Worm (Caenorhabditis elegans) whole organism, L2 larva: ENCODE measurements around the gene ftn-1.

Experiments
- C34F6.9 ChIP-seq: fragments of 150-350 bp; optimal IDR thresholded peaks from 2 replicates; lab custom pipeline; 2014; ENCODE audit warnings: missing biosample characterization, missing genetic modification characterization
- F13H6.1 ChIP-seq: sonication (generic microtip); optimal IDR thresholded peaks from 2 replicates; lab custom pipeline; 2016; ENCODE audit warnings: missing genetic modification characterization, missing compliant biosample characterization
- Y55F3AM.14 ChIP-seq: fragments of 200-800 bp; sonication (Bioruptor generic); optimal IDR thresholded peaks from 2 replicates; lab custom pipeline; 2018; ENCODE audit warnings: mild to moderate bottlenecking, missing genetic modification characterization, missing compliant biosample characterization
- ZK546.5 ChIP-seq: sonication (generic microtip); optimal IDR thresholded peaks from 2 replicates; lab custom pipeline; 2017; ENCODE audit warnings: missing biosample characterization, missing genetic modification characterization
- alr-1 ChIP-seq: fragments of 150-350 bp; optimal IDR thresholded peaks from 2 replicates; lab custom pipeline; 2014; ENCODE audit warnings: missing biosample characterization, missing genetic modification characterization
- ama-1 ChIP-seq: fragments of 150-350 bp; optimal IDR thresholded peaks from 2 replicates; lab custom pipeline; 2018; ENCODE audit warnings: inconsistent platforms
- blmp-1 ChIP-seq: sonication (generic microtip); optimal IDR thresholded peaks from 2 replicates; lab custom pipeline; 2017; ENCODE audit warnings: missing genetic modification characterization, mild to moderate bottlenecking, missing compliant biosample characterization, antibody characterized with exemption, moderate library complexity; ENCODE audit not compliant: insufficient read depth
- ceh-16 ChIP-seq: fragments of 150-350 bp; optimal IDR thresholded peaks from 2 replicates; lab custom pipeline; 2014; ENCODE audit warnings: missing biosample characterization, missing genetic modification characterization
- ceh-82 ChIP-seq: fragments of 150-350 bp; optimal IDR thresholded peaks from 2 replicates; lab custom pipeline; 2014; ENCODE audit warnings: missing biosample characterization, missing genetic modification characterization
- dmd-4 ChIP-seq: sonication (generic microtip); optimal IDR thresholded peaks from 2 replicates; lab custom pipeline; 2017; ENCODE audit warnings: missing biosample characterization, missing genetic modification characterization
- egl-27 ChIP-seq: sonication (generic microtip); optimal IDR thresholded peaks from 3 replicates; lab custom pipeline; 2017; ENCODE audit warnings: missing biosample characterization, missing genetic modification reagents, missing genetic modification characterization
- elt-1 ChIP-seq: fragments of 150-350 bp; optimal IDR thresholded peaks from 2 replicates; lab custom pipeline; 2014; ENCODE audit warnings: missing biosample characterization, missing genetic modification characterization
- elt-3 ChIP-seq: sonication (generic microtip); optimal IDR thresholded peaks from 2 replicates; lab custom pipeline; 2017; ENCODE audit warnings: missing biosample characterization, missing genetic modification characterization
- fos-1 ChIP-seq: fragments of 150-350 bp; optimal IDR thresholded peaks from 2 replicates; lab custom pipeline; 2014; ENCODE audit warnings: missing biosample characterization, missing genetic modification characterization
- lin-11 ChIP-seq: fragments of 150-350 bp; sonication (generic microtip); optimal IDR thresholded peaks from 2 replicates; lab custom pipeline; 2014; ENCODE audit warnings: missing biosample characterization, missing genetic modification characterization, inconsistent platforms, mixed read lengths
- lin-13 ChIP-seq: fragments of 150-350 bp; optimal IDR thresholded peaks from 2 replicates; lab custom pipeline; 2014; ENCODE audit warnings: missing biosample characterization, missing genetic modification reagents, missing genetic modification characterization
- lin-39 ChIP-seq: fragments of 150-350 bp; optimal IDR thresholded peaks from 2 replicates; lab custom pipeline; 2014; ENCODE audit warnings: missing biosample characterization, missing genetic modification reagents, missing genetic modification characterization
- lsy-2 ChIP-seq, 2 experiments: fragments of 150-350 bp in 1 of 2; sonication (generic microtip) in 1 of 2; optimal IDR thresholded peaks; 2 replicates each; lab custom pipeline; 2014 to 2017; ENCODE audit warnings: missing biosample characterization in 2 of 2, missing genetic modification characterization in 2 of 2
- mbf-1 ChIP-seq: sonication (generic microtip); optimal IDR thresholded peaks from 2 replicates; lab custom pipeline; 2017; ENCODE audit warnings: missing biosample characterization, missing genetic modification characterization
- nhr-10 ChIP-seq: sonication (generic microtip); optimal IDR thresholded peaks from 2 replicates; lab custom pipeline; 2017; ENCODE audit warnings: missing biosample characterization, missing genetic modification characterization
- nhr-129 ChIP-seq: fragments of 150-350 bp; optimal IDR thresholded peaks from 2 replicates; lab custom pipeline; 2014; ENCODE audit warnings: missing biosample characterization, missing genetic modification characterization
- nhr-21 ChIP-seq: fragments of 150-350 bp; optimal IDR thresholded peaks from 2 replicates; lab custom pipeline; 2014; ENCODE audit warnings: missing biosample characterization, missing genetic modification characterization
- nhr-237 ChIP-seq: fragments of 150-350 bp; optimal IDR thresholded peaks from 2 replicates; lab custom pipeline; 2014; ENCODE audit warnings: missing biosample characterization, missing genetic modification characterization
- nhr-25 ChIP-seq: fragments of 150-350 bp; sonication (generic microtip); optimal IDR thresholded peaks from 3 replicates; lab custom pipeline; 2014; ENCODE audit warnings: missing biosample characterization, missing genetic modification characterization
- nhr-6 ChIP-seq: fragments of 150-350 bp; optimal IDR thresholded peaks from 2 replicates; lab custom pipeline; 2014; ENCODE audit warnings: missing biosample characterization, missing genetic modification characterization
- nhr-77 ChIP-seq: fragments of 150-350 bp; optimal IDR thresholded peaks from 2 replicates; lab custom pipeline; 2014; ENCODE audit warnings: missing biosample characterization, missing genetic modification characterization
- peb-1 ChIP-seq: fragments of 150-350 bp; optimal IDR thresholded peaks from 2 replicates; lab custom pipeline; 2014; ENCODE audit warnings: missing biosample characterization, missing genetic modification characterization
- sem-4 ChIP-seq: fragments of 150-350 bp; optimal IDR thresholded peaks from 2 replicates; lab custom pipeline; 2014; ENCODE audit warnings: missing biosample characterization, missing genetic modification reagents, missing genetic modification characterization
- skn-1 ChIP-seq: sonication (generic microtip); optimal IDR thresholded peaks from 2 replicates; lab custom pipeline; 2017; ENCODE audit warnings: missing biosample characterization, missing genetic modification characterization
- sma-3 ChIP-seq: sonication (generic microtip); optimal IDR thresholded peaks from 2 replicates; lab custom pipeline; 2016; ENCODE audit warnings: missing genetic modification reagents, missing genetic modification characterization, missing compliant biosample characterization
- snpc-4 ChIP-seq: fragments of 150-350 bp; optimal IDR thresholded peaks from 2 replicates; lab custom pipeline; 2014; ENCODE audit warnings: missing biosample characterization, missing genetic modification characterization
- unc-39 ChIP-seq: fragments of 150-350 bp; optimal IDR thresholded peaks from 2 replicates; lab custom pipeline; 2014; ENCODE audit warnings: missing biosample characterization, missing genetic modification characterization
- unc-55 ChIP-seq: fragments of 150-350 bp; sonication (generic microtip); optimal IDR thresholded peaks from 3 replicates; lab custom pipeline; 2014; ENCODE audit warnings: missing biosample characterization, missing genetic modification reagents, missing genetic modification characterization
- unc-62 ChIP-seq: fragments of 150-350 bp; optimal IDR thresholded peaks from 2 replicates; lab custom pipeline; 2014; ENCODE audit warnings: missing biosample characterization, missing genetic modification reagents, missing genetic modification characterization
- ztf-11 ChIP-seq: sonication (generic microtip); optimal IDR thresholded peaks from 2 replicates; lab custom pipeline; 2017; ENCODE audit warnings: missing biosample characterization, missing genetic modification characterization
- ztf-4 ChIP-seq: fragments of 150-350 bp; optimal IDR thresholded peaks from 2 replicates; lab custom pipeline; 2014; ENCODE audit warnings: missing biosample characterization, missing genetic modification characterization

The ftn-1 gene

DNA sequence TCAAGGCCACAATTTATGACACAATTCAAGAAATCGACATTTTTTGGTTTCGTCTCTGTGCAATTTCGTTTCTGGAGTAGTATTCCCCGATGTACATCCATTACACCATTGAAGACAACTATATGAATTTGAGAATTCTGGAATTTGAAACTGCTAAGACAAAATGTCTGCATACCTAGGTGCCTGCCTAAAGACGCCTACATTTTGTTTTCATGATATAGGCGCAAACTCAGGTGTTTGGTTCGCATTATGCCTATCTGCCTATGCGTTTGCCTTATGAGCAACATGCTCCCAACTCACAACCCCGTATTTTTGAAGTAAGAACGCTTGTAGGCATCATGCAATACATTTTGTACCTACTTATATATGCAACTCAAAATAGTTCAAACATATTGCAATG, 23.6 kb upstream of the ftn-1 start, which contains the start of gene F19F10.14:
Gene F19F10.14, minus strand, starts transcription at position 101 of the 400 bp plus-strand sequence.
- no peak for TF ChIP-seq Y55F3AM.14
- TF ChIP-seq nhr-25 (tag; lab: Kevin White, UChicago): no peak
- no peak for TF ChIP-seq ztf-4
- no peak for TF ChIP-seq elt-1 (tag; lab: Kevin White, UChicago)
- no peak for TF ChIP-seq unc-39 (tag; lab: Kevin White, UChicago)
- no peak for TF ChIP-seq ztf-11 (tag; lab: Kevin White, UChicago)
- TF ChIP-seq elt-3 (tag; lab: Kevin White, UChicago): no peak
- TF ChIP-seq ceh-82 (tag; lab: Kevin White, UChicago): no peak
- TF ChIP-seq egl-27 (tag; lab: Kevin White, UChicago): no peak
- TF ChIP-seq lin-11: no peak
- no peak for TF ChIP-seq nhr-129 (tag; lab: Kevin White, UChicago)
- TF ChIP-seq unc-55 (GFP tag; lab: Kevin White, UChicago): no peak
- no peak for TF ChIP-seq C34F6.9 (tag; lab: Kevin White, UChicago)
- TF ChIP-seq sem-4: no peak
- no peak for TF ChIP-seq nhr-6 (tag; lab: Kevin White, UChicago)
- TF ChIP-seq ama-1 (lab: Kevin White, UChicago): no peak
- no peak for TF ChIP-seq nhr-237
- no peak for TF ChIP-seq F13H6.1 (tag; lab: Kevin White, UChicago)
- TF ChIP-seq lin-13 (GFP tag; lab: Kevin White, UChicago): no peak
- TF ChIP-seq, all 48 proteins: peak for 0

DNA sequence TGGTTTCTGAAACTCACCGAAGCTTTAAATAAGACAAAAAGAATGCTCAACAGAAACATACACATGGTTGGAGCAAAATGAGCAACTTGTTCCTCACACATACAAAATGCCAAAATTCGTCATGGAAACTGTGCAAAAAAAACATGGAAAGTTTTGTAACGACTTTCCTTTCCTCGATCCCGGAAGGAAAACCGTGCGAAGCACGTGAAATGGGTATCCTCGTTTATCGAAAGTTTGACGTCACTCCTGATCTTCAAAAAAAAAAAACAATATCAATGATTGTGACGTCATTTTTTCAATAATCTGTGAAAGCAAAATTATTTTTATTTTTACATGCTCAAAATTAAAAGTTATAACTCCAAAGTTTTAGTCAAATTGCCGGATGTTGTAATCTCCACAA, 22.9 kb upstream of the ftn-1 start, which contains the start of gene clec-212:
Gene clec-212, minus strand, starts transcription at position 101 of the 400 bp plus-strand sequence.
- no peak for TF ChIP-seq snpc-4 (tag; lab: Kevin White, UChicago)
- no peak for TF ChIP-seq nhr-21 (tag; lab: Kevin White, UChicago)
- no peak for TF ChIP-seq skn-1 (tag; lab: Kevin White, UChicago)
- TF ChIP-seq Y55F3AM.14: no peak
- no peak for TF ChIP-seq mbf-1 (tag; lab: Kevin White, UChicago)
- no peak for TF ChIP-seq F13H6.1 (tag; lab: Kevin White, UChicago)
- no peak for TF ChIP-seq C34F6.9 (tag; lab: Kevin White, UChicago)
- TF ChIP-seq sma-3: no peak
- no peak for TF ChIP-seq nhr-237
- TF ChIP-seq alr-1 (tag; lab: Kevin White, UChicago): no peak
- TF ChIP-seq, all 48 proteins: peak for 0

- TF ChIP-seq lin-39: no peak
- no peak for TF ChIP-seq unc-39 (tag; lab: Kevin White, UChicago)
- TF ChIP-seq peb-1: no peak
- TF ChIP-seq mbf-1 (tag; lab: Kevin White, UChicago): no peak
- no peak for TF ChIP-seq nhr-25 (tag; lab: Kevin White, UChicago)
- no peak for TF ChIP-seq lsy-2 (tag; optimal IDR thresholded peaks at IDR 0.05; lab: Kevin White, UChicago)
- TF ChIP-seq fos-1 (tag; lab: Kevin White, UChicago): no peak
Measured at ce11 chrV:7562947-7563346, 15.6 kb upstream of the ftn-1 start, which contains the start of gene F19F10.1. F19F10.1 (plus strand) TSS chrV:7563247.

- TF ChIP-seq nhr-77 (tag; lab: Kevin White, UChicago): no peak
- TF ChIP-seq egl-27 (tag; lab: Kevin White, UChicago): no peak
- no peak for TF ChIP-seq sem-4
- TF ChIP-seq ceh-82 (tag; lab: Kevin White, UChicago): no peak
- no peak for TF ChIP-seq ztf-11 (tag; lab: Kevin White, UChicago)
- TF ChIP-seq ZK546.5 (tag; lab: Kevin White, UChicago): no peak
Measured at ce11 chrV:7558693-7559092, 11.3 kb upstream of the ftn-1 start, which contains the start of gene ets-7. ets-7 (minus strand) TSS chrV:7558793.

DNA sequence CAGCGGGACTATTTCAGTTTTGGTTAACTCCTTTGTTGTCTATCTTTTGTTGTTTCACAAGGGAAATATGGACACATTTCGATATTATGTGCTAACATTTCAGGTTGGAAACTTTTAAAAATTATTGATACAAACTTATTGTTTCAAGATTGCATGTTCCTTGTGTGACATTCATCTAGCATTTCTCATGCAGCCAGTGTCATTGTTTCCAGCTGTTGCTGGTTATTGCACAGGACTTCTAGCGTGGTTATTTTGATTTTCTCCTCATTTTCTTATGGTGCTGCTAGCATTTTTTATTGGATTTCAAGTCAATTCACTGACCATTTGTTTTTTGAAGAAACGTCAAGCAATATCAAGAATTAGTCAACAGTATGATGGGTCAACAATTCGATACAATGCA, 8.5 kb upstream of the ftn-1 start:
- TF ChIP-seq nhr-25 (tag; lab: Kevin White, UChicago) (no peak), unc-62 (no peak), nhr-10 (tag; lab: Kevin White, UChicago) (no peak), elt-3 (tag; lab: Kevin White, UChicago) (no peak), Y55F3AM.14 (no peak), dmd-4 (tag; lab: Kevin White, UChicago) (no peak), ceh-16 (no peak), peb-1 (no peak), blmp-1 (no peak), nhr-129 (tag; lab: Kevin White, UChicago) (no peak), ZK546.5 (tag; lab: Kevin White, UChicago) (no peak), nhr-237 (no peak)
